Worm (Caenorhabditis elegans): ENCODE results near the gene zipt-13.

DNA sequence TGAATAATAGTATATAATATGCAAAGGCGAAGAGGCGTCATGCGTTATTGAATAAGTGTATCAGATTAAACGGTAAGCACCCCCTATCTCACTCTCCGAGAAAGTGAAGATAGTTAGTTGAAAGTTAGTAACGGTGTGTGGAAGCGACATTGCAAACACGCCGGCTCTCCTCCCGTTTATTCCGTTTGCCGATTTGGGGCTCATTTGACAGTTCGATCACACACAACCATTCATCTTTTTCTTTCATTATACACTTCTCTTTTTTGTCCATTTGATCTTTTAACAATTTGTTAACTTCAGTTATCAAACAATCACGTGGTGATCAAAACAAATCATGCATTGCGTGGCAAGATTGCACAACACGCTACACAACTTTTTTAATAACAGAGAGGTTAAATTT is 42.6 kb upstream of the zipt-13 start, which contains the start of gene slc-9B.1:
- TF ChIP-seq tab-1 (GFP tag; IDR thresholded peaks at IDR 0.05) (no peak), T22C8.4 (GFP tag; IDR thresholded peaks at IDR 0.05) (no peak), ztf-29 (GFP tag; IDR thresholded peaks at IDR 0.05) (no peak), flt-1 (GFP tag; IDR thresholded peaks at IDR 0.05) (no peak), med-1 (GFP tag; optimal IDR thresholded peaks at IDR 0.05; ENCODE audit: insufficient read depth) (no peak)
